Fruit fly (Drosophila melanogaster) whole organism, prepupa: ENCODE data around the gene Nubp1.

ENCODE experiments used
- CG6792 ChIP-seq: fragments of 200-800 bp; sonication (Bioruptor generic); optimal IDR thresholded peaks from 3 replicates; lab custom pipeline; 2016; ENCODE audit warnings: missing biosample characterization, missing genetic modification characterization
- Smox ChIP-seq: fragments of 200-800 bp; sonication (Bioruptor generic); optimal IDR thresholded peaks from 3 replicates; lab custom pipeline; 2016; ENCODE audit warnings: missing biosample characterization, missing genetic modification characterization

DNA sequence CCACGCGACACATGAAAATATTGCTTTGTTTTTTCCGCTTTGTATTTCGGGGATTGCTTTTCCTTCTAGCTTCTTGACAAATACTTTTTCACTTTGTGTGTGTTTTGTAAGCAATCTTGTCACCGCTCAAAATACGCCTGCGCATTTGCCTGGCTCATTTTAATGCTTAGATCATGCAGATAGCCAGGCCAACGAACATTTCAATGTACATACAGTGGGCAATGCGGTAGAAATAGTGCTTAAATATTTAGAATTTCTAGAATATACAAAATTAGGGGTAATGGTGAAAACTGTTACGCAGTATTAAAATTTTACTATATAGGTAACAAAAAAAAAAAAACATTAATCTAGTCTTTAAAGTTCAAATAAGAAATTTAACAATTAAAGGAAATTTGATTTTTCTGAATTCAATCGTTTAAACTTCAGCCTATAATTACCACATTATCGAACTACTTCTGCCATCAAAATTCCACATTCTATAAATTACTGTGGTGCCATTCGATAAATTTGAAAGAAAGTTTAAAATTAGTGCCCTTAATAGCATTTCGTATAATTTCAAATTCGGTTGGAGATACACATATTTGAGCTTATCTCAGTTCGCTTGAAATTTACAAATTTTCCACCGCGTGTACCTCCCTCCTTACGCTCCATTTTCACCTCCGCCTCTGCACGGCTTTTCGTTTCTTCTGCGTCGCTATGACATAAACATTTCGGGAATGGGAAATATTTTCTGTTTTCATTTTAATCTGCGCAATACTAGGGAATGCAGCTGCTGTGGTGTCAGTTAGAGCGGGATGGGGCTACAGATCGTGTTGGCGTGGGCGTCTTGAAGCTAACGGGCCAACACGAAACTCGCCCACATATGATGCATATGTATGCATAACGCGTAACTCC lies 25.2 kb upstream of the Nubp1 start:
- TF ChIP-seq CG6792 (GFP tag; lab: Kevin White, UChicago), result no peak
- no peak for TF ChIP-seq Smox (GFP tag; lab: Kevin White, UChicago)
